Worm (Caenorhabditis elegans) whole organism, L1 larva: ENCODE measurements around the gene F29A7.4.

ENCODE experiments used
- ama-1 ChIP-seq: fragments of 150-350 bp; optimal IDR thresholded peaks from 2 replicates; lab custom pipeline; 2014
- dsc-1 ChIP-seq: sonication (generic microtip); optimal IDR thresholded peaks from 2 replicates; lab custom pipeline; 2016; ENCODE audit warnings: mild to moderate bottlenecking, missing genetic modification characterization, missing compliant biosample characterization
- elt-3 ChIP-seq, 6 experiments: fragments of 150-350 bp in 1 of 6; sonication (generic microtip); optimal IDR thresholded peaks; 2 replicates each; lab custom pipeline; 2017 to 2018; ENCODE audit warnings: missing biosample characterization in 6 of 6, missing genetic modification characterization in 6 of 6, inconsistent platforms in 1 of 6
- skn-1 ChIP-seq: fragments of 150-350 bp; optimal IDR thresholded peaks from 2 replicates; lab custom pipeline; 2014; ENCODE audit warnings: missing biosample characterization, missing genetic modification characterization
- unc-62 ChIP-seq: fragments of 150-350 bp; optimal IDR thresholded peaks from 2 replicates; lab custom pipeline; 2014; ENCODE audit warnings: missing biosample characterization, missing genetic modification reagents, missing genetic modification characterization
- ztf-4 ChIP-seq: fragments of 150-350 bp; optimal IDR thresholded peaks from 2 replicates; lab custom pipeline; 2014; ENCODE audit warnings: missing biosample characterization, missing genetic modification characterization

- TF ChIP-seq dsc-1 (tag; lab: Kevin White, UChicago): no peak
- no peak for TF ChIP-seq unc-62 (GFP tag; lab: Kevin White, UChicago)
- TF ChIP-seq skn-1 (tag; lab: Kevin White, UChicago): no peak
- no peak for TF ChIP-seq ama-1
- TF ChIP-seq elt-3 (tag; optimal IDR thresholded peaks at IDR 0.05; lab: Kevin White, UChicago): no peak
- no peak for TF ChIP-seq ztf-4 (tag; lab: Kevin White, UChicago)
These were observed 23.7 kb downstream of the F29A7.4 start, which contains the start of gene sdz-9 for ce11 chrII:2773534-2773933.
